Fruit fly (Drosophila melanogaster) S2 (cell line): Measurements from ENCODE around the gene PTPMT1.

Experiments
- CG8478 ChIP-seq: fragments of >200 bp; optimal IDR thresholded peaks from 2 replicates; lab custom pipeline; 2018
- CTCF ChIP-seq, 2 experiments: fragments of >200 bp; optimal IDR thresholded peaks; 2 replicates each; lab custom pipeline; 2018

dm6 chr3R:23781466-23781935 lies 23.4 kb downstream of the PTPMT1 start, which contains the start of the genes Nup98-96 and mbc:
- no peak for TF ChIP-seq CG8478 (lab: Kevin White, UChicago)
- no peak for TF ChIP-seq CTCF (optimal IDR thresholded peaks at IDR 0.05; lab: Kevin White, UChicago)
